Worm (Caenorhabditis elegans) whole organism, midembryonic: ENCODE results near the gene Y54G2A.11.

Source experiments
- med-1 ChIP-seq: sonication (generic microtip); optimal IDR thresholded peaks from 2 replicates; lab custom pipeline; 2017; ENCODE audit warnings: missing genetic modification characterization, mild to moderate bottlenecking, missing compliant biosample characterization, antibody characterized with exemption, missing genetic modification reagents; ENCODE audit not compliant: insufficient read depth
- ref-1 ChIP-seq: fragments of 200-800 bp; sonication (Bioruptor generic); conservative IDR thresholded peaks from 2 replicates; pipeline ENCODE4 v1.3.6; 2022; ENCODE audit warnings: missing genetic modification reagents, missing genetic modification characterization, missing compliant biosample characterization

DNA sequence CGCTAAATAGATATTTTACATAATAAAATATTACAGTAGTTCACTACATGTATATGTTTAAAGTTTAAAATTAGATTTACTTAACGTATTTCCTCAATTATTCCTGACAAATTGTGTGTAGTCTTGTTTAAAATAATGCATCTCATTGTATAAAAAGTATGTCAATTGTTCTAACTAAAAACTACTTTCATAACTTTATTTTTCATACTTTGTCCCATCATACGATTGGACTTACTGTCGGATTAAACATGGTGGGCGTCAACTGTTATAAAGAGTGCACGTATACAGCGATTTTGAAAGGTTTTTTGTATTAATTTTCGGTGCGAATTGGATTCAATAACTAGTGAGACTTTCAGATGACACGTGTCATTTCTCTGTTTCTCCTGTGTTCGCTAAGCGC is 32.1 kb upstream of the Y54G2A.11 start, which contains the start of gene Y54G2A.32:
- TF ChIP-seq med-1 (GFP tag; lab: Kevin White, UChicago) (no peak), ref-1 (GFP tag; lab: Robert Waterston, UW) (no peak)
